Fruit fly (Drosophila melanogaster) whole organism, prepupa: ENCODE measurements around the gene Mgat2.

Experiments used
- Blimp-1 ChIP-seq: fragments of 200-800 bp; sonication (Bioruptor generic); optimal IDR thresholded peaks from 3 replicates; lab custom pipeline; 2017; ENCODE audit warnings: missing biosample characterization, missing genetic modification characterization, mild to moderate bottlenecking, moderate library complexity, missing genetic modification reagents
- CG7368 ChIP-seq: fragments of 200-800 bp; sonication (Bioruptor generic); optimal IDR thresholded peaks from 3 replicates; lab custom pipeline; 2016; ENCODE audit warnings: missing biosample characterization, missing genetic modification characterization
- lz ChIP-seq: fragments of 200-800 bp; sonication (Bioruptor generic); optimal IDR thresholded peaks from 3 replicates; lab custom pipeline; 2016; ENCODE audit warnings: missing biosample characterization, missing genetic modification characterization
- salr ChIP-seq, 2 experiments: fragments of 200-800 bp; sonication (Bioruptor generic); optimal IDR thresholded peaks; 3 replicates each; lab custom pipeline; 2016 to 2018; ENCODE audit warnings: missing biosample characterization in 2 of 2, missing genetic modification characterization in 2 of 2, mild to moderate bottlenecking in 1 of 2

- TF ChIP-seq Blimp-1: no peak
- TF ChIP-seq CG7368 (GFP tag; lab: Kevin White, UChicago): no peak
- TF ChIP-seq salr (GFP tag; optimal IDR thresholded peaks at IDR 0.05; lab: Kevin White, UChicago): no peak
- no peak for TF ChIP-seq lz
These were observed 27.0 kb downstream of the Mgat2 start, which contains the start of the genes CG7903 and Sas-6 for dm6 chr3R:29995035-29995434.
